Worm (Caenorhabditis elegans) whole organism, young adult: Measurements from ENCODE around the gene lron-13.

ENCODE experiments used
- F10E7.11 ChIP-seq: sonication (generic microtip); optimal IDR thresholded peaks from 2 replicates; lab custom pipeline; 2017; ENCODE audit warnings: mild to moderate bottlenecking, missing genetic modification characterization, moderate library complexity, missing compliant biosample characterization
- F33H1.4 ChIP-seq: fragments of 200-800 bp; sonication (Bioruptor generic); IDR thresholded peaks from 2 replicates; pipeline ENCODE4 v1.3.6; 2022; ENCODE audit warnings: missing genetic modification reagents, missing genetic modification characterization, missing compliant biosample characterization
- F37B4.10 ChIP-seq: fragments of 200-800 bp; sonication (Bioruptor generic); IDR thresholded peaks from 2 replicates; pipeline ENCODE4 v1.3.6; 2022; ENCODE audit warnings: missing genetic modification characterization, missing compliant biosample characterization
- F39B2.1 ChIP-seq: fragments of 200-800 bp; sonication (Bioruptor generic); IDR thresholded peaks from 2 replicates; pipeline ENCODE4 v1.3.6; 2022; ENCODE audit warnings: missing genetic modification reagents, missing genetic modification characterization, missing compliant biosample characterization
- F52B5.7 ChIP-seq: sonication (generic microtip); optimal IDR thresholded peaks from 2 replicates; lab custom pipeline; 2016; ENCODE audit warnings: mild to moderate bottlenecking, missing genetic modification characterization, missing compliant biosample characterization
- F55B11.4 ChIP-seq: sonication (generic microtip); optimal IDR thresholded peaks from 2 replicates; lab custom pipeline; 2016; ENCODE audit warnings: missing compliant biosample characterization, missing genetic modification characterization, borderline replicate concordance; ENCODE audit not compliant: insufficient read depth
- F57A8.1 ChIP-seq: fragments of 200-800 bp; sonication (Bioruptor generic); optimal IDR thresholded peaks from 2 replicates; lab custom pipeline; 2018; ENCODE audit warnings: mild to moderate bottlenecking, missing genetic modification characterization, moderate library complexity, missing compliant biosample characterization
- F57C9.4 ChIP-seq: sonication (generic microtip); optimal IDR thresholded peaks from 2 replicates; lab custom pipeline; 2017; ENCODE audit warnings: mild to moderate bottlenecking, missing genetic modification characterization, missing compliant biosample characterization
- T07F8.4 ChIP-seq: sonication (generic microtip); optimal IDR thresholded peaks from 2 replicates; lab custom pipeline; 2016; ENCODE audit warnings: mild to moderate bottlenecking, missing genetic modification characterization, moderate library complexity, missing compliant biosample characterization
- Y53G8AR.9 ChIP-seq: fragments of 200-800 bp; sonication (Bioruptor generic); conservative IDR thresholded peaks from 2 replicates; pipeline ENCODE4 v1.3.6; 2022; ENCODE audit warnings: missing genetic modification reagents, missing genetic modification characterization, missing compliant biosample characterization
- ZK185.1 ChIP-seq: sonication (generic microtip); optimal IDR thresholded peaks from 2 replicates; lab custom pipeline; 2016; ENCODE audit warnings: mild to moderate bottlenecking, missing genetic modification characterization, missing compliant biosample characterization; ENCODE audit not compliant: poor library complexity, severe bottlenecking
- akir-1 ChIP-seq: fragments of 200-800 bp; sonication (Bioruptor generic); optimal IDR thresholded peaks from 2 replicates; lab custom pipeline; 2018; ENCODE audit warnings: mild to moderate bottlenecking, missing genetic modification characterization, moderate library complexity, missing compliant biosample characterization
- ama-1 ChIP-seq, 3 experiments: fragments of 150-350 bp in 1 of 3; sonication (generic microtip) in 2 of 3; optimal IDR thresholded peaks; 2 replicates each; lab custom pipeline; 2014 to 2018; ENCODE audit warnings: missing biosample characterization in 2 of 3, missing genetic modification characterization in 2 of 3, missing genetic modification reagents in 2 of 3
- athp-1 ChIP-seq: sonication (generic microtip); optimal IDR thresholded peaks from 2 replicates; lab custom pipeline; 2017; ENCODE audit warnings: mild to moderate bottlenecking, missing genetic modification characterization, missing compliant biosample characterization
- attf-3 ChIP-seq: fragments of 200-800 bp; sonication (Bioruptor generic); conservative IDR thresholded peaks from 2 replicates; pipeline ENCODE4 v1.3.6; 2022; ENCODE audit warnings: missing genetic modification reagents, missing genetic modification characterization, missing compliant biosample characterization
- attf-5 ChIP-seq: fragments of 200-800 bp; sonication (Bioruptor generic); optimal IDR thresholded peaks from 2 replicates; lab custom pipeline; 2018; ENCODE audit warnings: mild to moderate bottlenecking, missing genetic modification characterization, missing compliant biosample characterization
- ccch-3 ChIP-seq: fragments of 200-800 bp; sonication (Bioruptor generic); optimal IDR thresholded peaks from 2 replicates; lab custom pipeline; 2018; ENCODE audit warnings: mild to moderate bottlenecking, missing genetic modification characterization, missing compliant biosample characterization
- ceh-79 ChIP-seq: sonication (generic microtip); optimal IDR thresholded peaks from 2 replicates; lab custom pipeline; 2017; ENCODE audit warnings: mild to moderate bottlenecking, missing genetic modification characterization, missing compliant biosample characterization
- ceh-91 ChIP-seq: fragments of 200-800 bp; sonication (Bioruptor generic); IDR thresholded peaks from 2 replicates; pipeline ENCODE4 v1.3.6; 2022; ENCODE audit warnings: missing genetic modification reagents, missing genetic modification characterization, missing compliant biosample characterization
- chd-7 ChIP-seq: sonication (generic microtip); optimal IDR thresholded peaks from 2 replicates; lab custom pipeline; 2016; ENCODE audit warnings: mild to moderate bottlenecking, missing genetic modification characterization, moderate library complexity, missing compliant biosample characterization
- efl-1 ChIP-seq: fragments of 150-350 bp; optimal IDR thresholded peaks from 2 replicates; lab custom pipeline; 2014; ENCODE audit warnings: missing biosample characterization, missing genetic modification reagents, missing genetic modification characterization
- egl-44 ChIP-seq: fragments of 200-800 bp; sonication (Bioruptor generic); IDR thresholded peaks from 2 replicates; pipeline ENCODE4 v1.3.6; 2022; ENCODE audit warnings: missing genetic modification reagents, missing genetic modification characterization, missing compliant biosample characterization
- fkh-3 ChIP-seq: sonication (generic microtip); optimal IDR thresholded peaks from 2 replicates; lab custom pipeline; 2016; ENCODE audit warnings: mild to moderate bottlenecking, missing genetic modification characterization, missing compliant biosample characterization
- hlh-26 ChIP-seq: fragments of 200-800 bp; sonication (Bioruptor generic); conservative IDR thresholded peaks from 2 replicates; pipeline ENCODE4 v1.3.6; 2022; ENCODE audit warnings: missing genetic modification reagents, missing genetic modification characterization, missing compliant biosample characterization
- hmg-1.2 ChIP-seq: fragments of 200-800 bp; sonication (Bioruptor generic); IDR thresholded peaks from 2 replicates; pipeline ENCODE4 v1.3.6; 2022; ENCODE audit warnings: missing genetic modification reagents, missing genetic modification characterization, missing compliant biosample characterization
- hmg-20 ChIP-seq: fragments of 200-800 bp; sonication (Bioruptor generic); IDR thresholded peaks from 2 replicates; pipeline ENCODE4 v1.3.6; 2022; ENCODE audit warnings: missing genetic modification reagents, missing genetic modification characterization, missing compliant biosample characterization
- hrde-1 ChIP-seq: sonication (generic microtip); optimal IDR thresholded peaks from 2 replicates; lab custom pipeline; 2016; ENCODE audit warnings: missing genetic modification characterization, mild to moderate bottlenecking, missing compliant biosample characterization, moderate library complexity, missing genotype, missing genetic modification reagents, borderline replicate concordance
- hsf-1 ChIP-seq: fragments of 200-800 bp; sonication (Bioruptor generic); IDR thresholded peaks from 2 replicates; pipeline ENCODE4 v1.3.6; 2022; ENCODE audit warnings: missing genetic modification reagents, missing genetic modification characterization, missing compliant biosample characterization
- let-526 ChIP-seq: fragments of 200-800 bp; sonication (Bioruptor generic); IDR thresholded peaks from 2 replicates; pipeline ENCODE4 v1.3.6; 2022; ENCODE audit warnings: missing genetic modification reagents, missing genetic modification characterization, missing compliant biosample characterization
- lin-26 ChIP-seq: fragments of 200-800 bp; sonication (Bioruptor generic); IDR thresholded peaks from 2 replicates; pipeline ENCODE4 v1.3.6; 2022; ENCODE audit warnings: missing genetic modification reagents, missing genetic modification characterization, missing compliant biosample characterization
- lin-35 ChIP-seq, 3 experiments: fragments of 150-350 bp in 2 of 3; sonication (generic microtip) in 1 of 3; optimal IDR thresholded peaks; 2 replicates each; lab custom pipeline; 2014 to 2018; ENCODE audit warnings: missing biosample characterization in 3 of 3, missing genetic modification characterization in 3 of 3, missing genetic modification reagents in 3 of 3
- lin-40 ChIP-seq: sonication (generic microtip); optimal IDR thresholded peaks from 2 replicates; lab custom pipeline; 2016; ENCODE audit warnings: missing genetic modification characterization, mild to moderate bottlenecking, missing compliant biosample characterization, missing genotype, missing genetic modification reagents
- lsl-1 ChIP-seq: fragments of 200-800 bp; sonication (Bioruptor generic); optimal IDR thresholded peaks from 2 replicates; lab custom pipeline; 2018; ENCODE audit warnings: mild to moderate bottlenecking, missing genetic modification characterization, moderate library complexity, missing compliant biosample characterization
- lsy-27 ChIP-seq: sonication (generic microtip); optimal IDR thresholded peaks from 2 replicates; lab custom pipeline; 2017; ENCODE audit warnings: missing genetic modification characterization, mild to moderate bottlenecking, missing compliant biosample characterization, antibody characterized with exemption, missing genotype, borderline replicate concordance; ENCODE audit not compliant: insufficient read depth
- madf-10 ChIP-seq: sonication (generic microtip); optimal IDR thresholded peaks from 2 replicates; lab custom pipeline; 2016; ENCODE audit warnings: mild to moderate bottlenecking, missing genetic modification characterization, missing compliant biosample characterization
- madf-3 ChIP-seq: fragments of 200-800 bp; sonication (Bioruptor generic); IDR thresholded peaks from 2 replicates; pipeline ENCODE4 v1.3.6; 2022; ENCODE audit warnings: missing genetic modification reagents, missing genetic modification characterization, missing compliant biosample characterization
- madf-6 ChIP-seq: fragments of 200-800 bp; sonication (Bioruptor generic); IDR thresholded peaks from 2 replicates; pipeline ENCODE4 v1.3.6; 2022; ENCODE audit warnings: missing genetic modification reagents, missing genetic modification characterization, missing compliant biosample characterization
- mel-28 ChIP-seq: sonication (generic microtip); optimal IDR thresholded peaks from 2 replicates; lab custom pipeline; 2016; ENCODE audit warnings: borderline replicate concordance, mild to moderate bottlenecking, missing genetic modification characterization, missing compliant biosample characterization
- nhr-120 ChIP-seq: fragments of 200-800 bp; sonication (Bioruptor generic); IDR thresholded peaks from 2 replicates; pipeline ENCODE4 v1.3.6; 2022; ENCODE audit warnings: missing genetic modification characterization, missing compliant biosample characterization
- rec-8 ChIP-seq, 2 experiments: sonication (generic microtip); optimal IDR thresholded peaks; 2 replicates each; lab custom pipeline; 2016; ENCODE audit warnings: mild to moderate bottlenecking in 2 of 2, missing genetic modification characterization in 2 of 2, missing genetic modification reagents in 2 of 2, missing genotype in 2 of 2, missing biosample characterization in 1 of 2, missing compliant biosample characterization in 1 of 2, moderate library complexity in 1 of 2
- repo-1 ChIP-seq: sonication (generic microtip); optimal IDR thresholded peaks from 2 replicates; lab custom pipeline; 2017; ENCODE audit warnings: mild to moderate bottlenecking, missing genetic modification characterization, missing compliant biosample characterization
- snpc-1.1 ChIP-seq: sonication (generic microtip); optimal IDR thresholded peaks from 2 replicates; lab custom pipeline; 2017; ENCODE audit warnings: missing genetic modification characterization, mild to moderate bottlenecking, missing compliant biosample characterization, antibody characterized with exemption, moderate library complexity, missing genotype, missing genetic modification reagents; ENCODE audit not compliant: insufficient read depth
- tlf-1 ChIP-seq: fragments of 200-800 bp; sonication (Bioruptor generic); optimal IDR thresholded peaks from 2 replicates; lab custom pipeline; 2018; ENCODE audit warnings: mild to moderate bottlenecking, missing genetic modification characterization, missing compliant biosample characterization
- unc-130 ChIP-seq: sonication (generic microtip); optimal IDR thresholded peaks from 2 replicates; lab custom pipeline; 2016; ENCODE audit warnings: missing genetic modification reagents, missing genetic modification characterization, missing compliant biosample characterization
- xnd-1 ChIP-seq: sonication (generic microtip); optimal IDR thresholded peaks from 2 replicates; lab custom pipeline; 2016; ENCODE audit warnings: missing genotype, missing genetic modification reagents, missing genetic modification characterization, missing compliant biosample characterization
- ztf-26 ChIP-seq: sonication (generic microtip); optimal IDR thresholded peaks from 2 replicates; lab custom pipeline; 2017; ENCODE audit warnings: missing genetic modification characterization, missing compliant biosample characterization
- ztf-28 ChIP-seq: fragments of 200-800 bp; sonication (Bioruptor generic); IDR thresholded peaks from 2 replicates; pipeline ENCODE4 v1.3.6; 2022; ENCODE audit warnings: missing genetic modification reagents, missing genetic modification characterization, missing compliant biosample characterization
- ztf-3 ChIP-seq: fragments of 200-800 bp; sonication (Bioruptor generic); optimal IDR thresholded peaks from 2 replicates; lab custom pipeline; 2018; ENCODE audit warnings: mild to moderate bottlenecking, missing genetic modification characterization, missing compliant biosample characterization

Gene lron-13

ce11 chrIII:13548982-13549381 is 21.7 kb downstream of the lron-13 start, which contains the start of gene mmad-1 (continued):
- no peak for TF ChIP-seq lin-35 (GFP tag; optimal IDR thresholded peaks at IDR 0.05; lab: Kevin White, UChicago)
- no peak for TF ChIP-seq mel-28
- TF ChIP-seq F57A8.1, result no peak
- TF ChIP-seq repo-1 (tag; lab: Kevin White, UChicago), result no peak
- TF ChIP-seq F39B2.1 (GFP tag; lab: Robert Waterston, UW), result no peak
- no peak for TF ChIP-seq F55B11.4
- TF ChIP-seq F10E7.11 (tag; lab: Kevin White, UChicago), result no peak
- TF ChIP-seq Y53G8AR.9 (GFP tag; lab: Robert Waterston, UW), result no peak
- TF ChIP-seq efl-1, result no peak
- TF ChIP-seq ccch-3, result no peak
- TF ChIP-seq ztf-26 (tag; lab: Kevin White, UChicago), result no peak
- no peak for TF ChIP-seq lsl-1
- TF ChIP-seq unc-130, result no peak
- TF ChIP-seq F57C9.4 (tag; lab: Kevin White, UChicago), result no peak
- TF ChIP-seq F33H1.4 (GFP tag; lab: Robert Waterston, UW), result no peak
- TF ChIP-seq xnd-1 (tag; lab: Kevin White, UChicago), result no peak
- no peak for TF ChIP-seq snpc-1.1
- no peak for TF ChIP-seq lin-26
- no peak for TF ChIP-seq madf-6 (GFP tag; lab: Robert Waterston, UW)
- no peak for TF ChIP-seq ceh-91 (GFP tag; lab: Robert Waterston, UW)
- TF ChIP-seq ceh-79 (tag; lab: Kevin White, UChicago), result no peak
- TF ChIP-seq fkh-3 (tag; lab: Kevin White, UChicago), result no peak
- TF ChIP-seq T07F8.4 (tag; lab: Kevin White, UChicago), result no peak
- TF ChIP-seq nhr-120 (GFP tag; lab: Robert Waterston, UW), result no peak
- TF ChIP-seq ama-1 (optimal IDR thresholded peaks at IDR 0.05; lab: Kevin White, UChicago), result peak; percentile 72
- no peak for TF ChIP-seq ama-1 (GFP tag; optimal IDR thresholded peaks at IDR 0.05; lab: Kevin White, UChicago)
- peak; percentile 47 for TF ChIP-seq madf-10 (tag; lab: Kevin White, UChicago)
- TF ChIP-seq ztf-28, result no peak
- no peak for TF ChIP-seq akir-1 (GFP tag; lab: Kevin White, UChicago)
- no peak for TF ChIP-seq hmg-20 (GFP tag; lab: Robert Waterston, UW)
- TF ChIP-seq ztf-3 (GFP tag; lab: Kevin White, UChicago), result no peak
- no peak for TF ChIP-seq athp-1 (tag; lab: Kevin White, UChicago)
- TF ChIP-seq lsy-27, result no peak
- no peak for TF ChIP-seq attf-3 (GFP tag; lab: Robert Waterston, UW)
- peak; percentile 35 for TF ChIP-seq lin-40 (tag; lab: Kevin White, UChicago)
- TF ChIP-seq tlf-1 (GFP tag; lab: Kevin White, UChicago), result no peak
- no peak for TF ChIP-seq egl-44
- TF ChIP-seq chd-7 (tag; lab: Kevin White, UChicago), result peak; percentile 51
- no peak for TF ChIP-seq let-526 (GFP tag; lab: Robert Waterston, UW)
- TF ChIP-seq ZK185.1 (tag; lab: Kevin White, UChicago), result peak; percentile 11
- no peak for TF ChIP-seq madf-3 (GFP tag; lab: Robert Waterston, UW)
- no peak for TF ChIP-seq hlh-26 (GFP tag; lab: Robert Waterston, UW)
- peak; percentile 78 for TF ChIP-seq attf-5
- peak; percentile 91 for TF ChIP-seq hmg-1.2
- no peak for TF ChIP-seq F37B4.10 (GFP tag; lab: Robert Waterston, UW)
- no peak for TF ChIP-seq F52B5.7 (tag; lab: Kevin White, UChicago)
- TF ChIP-seq hsf-1, result no peak
- no peak for TF ChIP-seq hrde-1
- TF ChIP-seq rec-8 (tag; optimal IDR thresholded peaks at IDR 0.05; lab: Kevin White, UChicago), result no peak
